Fruit fly (Drosophila melanogaster) whole organism, embryonic: ENCODE data around the gene Usp8.

Experiments
- CG10321 ChIP-seq: fragments of 200-800 bp; sonication (Bioruptor generic); IDR thresholded peaks from 2 replicates; pipeline ENCODE4 v1.3.6; 2022; ENCODE audit warnings: missing biosample characterization, missing genetic modification characterization
- CG10431 ChIP-seq: fragments of 200-800 bp; sonication (Bioruptor generic); optimal IDR thresholded peaks from 3 replicates; lab custom pipeline; 2018; ENCODE audit warnings: missing biosample characterization, mild to moderate bottlenecking, missing genetic modification characterization
- CG11723 ChIP-seq: fragments of 200-800 bp; sonication (Bioruptor generic); optimal IDR thresholded peaks from 2 replicates; lab custom pipeline; 2017; ENCODE audit warnings: missing biosample characterization, mild to moderate bottlenecking, missing genetic modification characterization
- CG12299 ChIP-seq: fragments of 200-800 bp; sonication (Bioruptor generic); optimal IDR thresholded peaks from 2 replicates; lab custom pipeline; 2018; ENCODE audit warnings: missing biosample characterization, mild to moderate bottlenecking, missing genetic modification characterization
- CG13775 ChIP-seq: fragments of 200-800 bp; sonication (Bioruptor generic); optimal IDR thresholded peaks from 3 replicates; lab custom pipeline; 2017; ENCODE audit warnings: missing biosample characterization, mild to moderate bottlenecking, missing genetic modification characterization
- CG18764 ChIP-seq: fragments of 200-800 bp; sonication (Bioruptor generic); optimal IDR thresholded peaks from 3 replicates; lab custom pipeline; 2016; ENCODE audit warnings: missing biosample characterization, missing genetic modification characterization
- CG2889 ChIP-seq: fragments of 200-800 bp; sonication (Bioruptor generic); IDR thresholded peaks from 3 replicates; pipeline ENCODE4 v1.3.6; 2022; ENCODE audit warnings: missing biosample characterization, missing genetic modification characterization
- CG31224 ChIP-seq: fragments of 200-800 bp; sonication (Bioruptor generic); IDR thresholded peaks from 2 replicates; pipeline ENCODE4 v1.3.6; 2022; ENCODE audit warnings: missing biosample characterization, missing genetic modification characterization
- CG32532 ChIP-seq: fragments of 200-800 bp; sonication (Bioruptor generic); IDR thresholded peaks from 2 replicates; pipeline ENCODE4 v1.3.6; 2022; ENCODE audit warnings: missing biosample characterization, missing genetic modification characterization
- CG32767 ChIP-seq: fragments of 200-800 bp; sonication (Bioruptor generic); IDR thresholded peaks from 2 replicates; pipeline ENCODE4 v1.3.6; 2022; ENCODE audit warnings: missing biosample characterization, missing genetic modification characterization
- CG33213 ChIP-seq: fragments of 200-800 bp; sonication (Bioruptor generic); optimal IDR thresholded peaks from 3 replicates; lab custom pipeline; 2016; ENCODE audit warnings: missing biosample characterization, missing genetic modification characterization
- CG34224 ChIP-seq: fragments of 200-800 bp; sonication (Bioruptor generic); IDR thresholded peaks from 3 replicates; pipeline ENCODE4 v1.3.6; 2022; ENCODE audit warnings: missing biosample characterization, missing genetic modification characterization; ENCODE audit not compliant: partially characterized antibody
- CG34376 ChIP-seq: fragments of 200-800 bp; sonication (Bioruptor generic); optimal IDR thresholded peaks from 2 replicates; lab custom pipeline; 2018; ENCODE audit warnings: missing biosample characterization, mild to moderate bottlenecking, missing genetic modification characterization
- CG4360 ChIP-seq: fragments of 200-800 bp; sonication (Bioruptor generic); IDR thresholded peaks from 2 replicates; pipeline ENCODE4 v1.3.6; 2022; ENCODE audit warnings: missing biosample characterization, missing genetic modification characterization
- CG43689 ChIP-seq: fragments of 200-800 bp; sonication (Bioruptor generic); IDR thresholded peaks from 2 replicates; pipeline ENCODE4 v1.3.6; 2022; ENCODE audit warnings: missing biosample characterization, missing genetic modification characterization
- CG6683 ChIP-seq: fragments of 200-800 bp; sonication (Bioruptor generic); optimal IDR thresholded peaks from 2 replicates; lab custom pipeline; 2017; ENCODE audit warnings: missing biosample characterization, mild to moderate bottlenecking, missing genetic modification characterization, missing genetic modification reagents
- CG7271 ChIP-seq: fragments of 200-800 bp; sonication (Bioruptor generic); optimal IDR thresholded peaks from 2 replicates; lab custom pipeline; 2018; ENCODE audit warnings: missing biosample characterization, mild to moderate bottlenecking, missing genetic modification characterization, moderate library complexity
- CG7357 ChIP-seq: fragments of 200-800 bp; sonication (Bioruptor generic); IDR thresholded peaks from 3 replicates; pipeline ENCODE4 v1.3.6; 2022; ENCODE audit warnings: missing biosample characterization, missing genetic modification characterization
- CG9215 ChIP-seq: fragments of 200-800 bp; sonication (Bioruptor generic); IDR thresholded peaks from 2 replicates; pipeline ENCODE4 v1.3.6; 2022; ENCODE audit warnings: missing biosample characterization, missing genetic modification characterization
- CHES-1-like ChIP-seq: fragments of 200-800 bp; sonication (Bioruptor generic); optimal IDR thresholded peaks from 2 replicates; lab custom pipeline; 2016; ENCODE audit warnings: missing biosample characterization, missing genetic modification characterization
- D19A ChIP-seq: fragments of 200-800 bp; optimal IDR thresholded peaks from 3 replicates; lab custom pipeline; 2019; ENCODE audit warnings: missing biosample characterization, mild to moderate bottlenecking, missing genetic modification characterization, moderate library complexity
- HmgZ ChIP-seq: fragments of 200-800 bp; sonication (Bioruptor generic); optimal IDR thresholded peaks from 2 replicates; lab custom pipeline; 2018; ENCODE audit warnings: missing biosample characterization, mild to moderate bottlenecking, missing genetic modification characterization
- Hmr ChIP-seq: fragments of 200-800 bp; sonication (Bioruptor generic); optimal IDR thresholded peaks from 3 replicates; lab custom pipeline; 2017; ENCODE audit warnings: mild to moderate bottlenecking, missing biosample characterization, missing genetic modification reagents, missing genetic modification characterization
- Max ChIP-seq: fragments of 200-800 bp; sonication (Bioruptor generic); optimal IDR thresholded peaks from 2 replicates; lab custom pipeline; 2016; ENCODE audit warnings: missing biosample characterization, mild to moderate bottlenecking, missing genetic modification characterization
- Nf-YA ChIP-seq: fragments of 200-800 bp; sonication (Bioruptor generic); IDR thresholded peaks from 2 replicates; pipeline ENCODE4 v1.3.6; 2022; ENCODE audit warnings: missing biosample characterization, missing genetic modification characterization
- Nf-YC ChIP-seq: fragments of 200-800 bp; optimal IDR thresholded peaks from 3 replicates; lab custom pipeline; 2019; ENCODE audit warnings: missing biosample characterization, mild to moderate bottlenecking, missing genetic modification characterization, moderate library complexity
- Ravus ChIP-seq: fragments of 200-800 bp; sonication (Bioruptor generic); IDR thresholded peaks from 2 replicates; pipeline ENCODE4 v1.3.6; 2022; ENCODE audit warnings: missing biosample characterization, missing genetic modification characterization
- bbx ChIP-seq: fragments of 200-800 bp; sonication (Bioruptor generic); IDR thresholded peaks from 2 replicates; pipeline ENCODE4 v1.3.6; 2022; ENCODE audit warnings: missing biosample characterization, missing genetic modification characterization; ENCODE audit not compliant: partially characterized antibody
- dati ChIP-seq: fragments of 200-800 bp; sonication (Bioruptor generic); IDR thresholded peaks from 2 replicates; pipeline ENCODE4 v1.3.6; 2022; ENCODE audit warnings: missing biosample characterization, missing genetic modification characterization
- disco-r ChIP-seq: fragments of 200-800 bp; sonication (Bioruptor generic); optimal IDR thresholded peaks from 2 replicates; lab custom pipeline; 2016; ENCODE audit warnings: missing biosample characterization, missing genetic modification characterization
- dmrt11E ChIP-seq: fragments of 200-800 bp; sonication (Bioruptor generic); optimal IDR thresholded peaks from 3 replicates; lab custom pipeline; 2018; ENCODE audit warnings: missing biosample characterization, mild to moderate bottlenecking, missing genetic modification characterization, moderate library complexity
- dpn ChIP-seq, 2 experiments: fragments of 200-800 bp; sonication (Bioruptor generic); optimal IDR thresholded peaks; 3 replicates each; lab custom pipeline; 2016; ENCODE audit warnings: missing biosample characterization in 2 of 2, missing genetic modification characterization in 2 of 2
- grn ChIP-seq: fragments of 200-800 bp; sonication (Bioruptor generic); optimal IDR thresholded peaks from 3 replicates; lab custom pipeline; 2017; ENCODE audit warnings: missing biosample characterization, missing genetic modification characterization
- hbn ChIP-seq: fragments of 200-800 bp; sonication (Bioruptor generic); IDR thresholded peaks from 2 replicates; pipeline ENCODE4 v1.3.6; 2022; ENCODE audit warnings: missing biosample characterization, missing genetic modification characterization; ENCODE audit not compliant: partially characterized antibody
- ken ChIP-seq: fragments of 200-800 bp; sonication (Bioruptor generic); IDR thresholded peaks from 3 replicates; pipeline ENCODE4 v1.3.6; 2022; ENCODE audit warnings: missing biosample characterization, missing genetic modification characterization
- knrl ChIP-seq: fragments of 200-800 bp; sonication (Bioruptor generic); IDR thresholded peaks from 3 replicates; pipeline ENCODE4 v1.3.6; 2022; ENCODE audit warnings: missing biosample characterization, missing genetic modification characterization; ENCODE audit not compliant: partially characterized antibody
- lola ChIP-seq, 3 experiments: fragments of >200 bp in 2 of 3; fragments of 200-800 bp in 1 of 3; sonication (Bioruptor generic) in 1 of 3; optimal IDR thresholded peaks; 2 replicates each; lab custom pipeline; 2017 to 2019; ENCODE audit warnings: missing biosample characterization in 3 of 3, missing genetic modification characterization in 3 of 3, mild to moderate bottlenecking in 1 of 3, moderate library complexity in 1 of 3
- org-1 ChIP-seq: fragments of 200-800 bp; sonication (Bioruptor generic); optimal IDR thresholded peaks from 2 replicates; lab custom pipeline; 2017; ENCODE audit warnings: missing biosample characterization, missing genetic modification characterization
- phol ChIP-seq: fragments of 200-800 bp; sonication (Bioruptor generic); optimal IDR thresholded peaks from 3 replicates; lab custom pipeline; 2018; ENCODE audit warnings: missing biosample characterization, mild to moderate bottlenecking, missing genetic modification characterization, moderate library complexity
- pita ChIP-seq: fragments of 200-800 bp; sonication (Bioruptor generic); optimal IDR thresholded peaks from 2 replicates; lab custom pipeline; 2017; ENCODE audit warnings: missing biosample characterization, mild to moderate bottlenecking, missing genetic modification characterization
- ro ChIP-seq: fragments of 200-800 bp; sonication (Bioruptor generic); IDR thresholded peaks from 2 replicates; pipeline ENCODE4 v1.3.6; 2022; ENCODE audit warnings: missing biosample characterization, missing genetic modification characterization
- sc ChIP-seq, 3 experiments: fragments of >200 bp in 2 of 3; fragments of 200-800 bp in 1 of 3; sonication (Bioruptor generic) in 1 of 3; optimal IDR thresholded peaks; 2 replicates in 2 of 3; 3 replicates in 1 of 3; lab custom pipeline; 2017; ENCODE audit warnings: mild to moderate bottlenecking in 1 of 3, missing biosample characterization in 1 of 3, missing genetic modification characterization in 1 of 3, missing genetic modification reagents in 1 of 3
- shn ChIP-seq: fragments of 200-800 bp; sonication (Bioruptor generic); optimal IDR thresholded peaks from 3 replicates; lab custom pipeline; 2016; ENCODE audit warnings: missing biosample characterization, missing genetic modification characterization
- slp2 ChIP-seq: fragments of 200-800 bp; sonication (Bioruptor generic); optimal IDR thresholded peaks from 2 replicates; lab custom pipeline; 2016; ENCODE audit warnings: missing biosample characterization, missing genetic modification characterization
- sug ChIP-seq: fragments of 200-800 bp; optimal IDR thresholded peaks from 2 replicates; lab custom pipeline; 2019; ENCODE audit warnings: missing biosample characterization, mild to moderate bottlenecking, missing genetic modification characterization, moderate library complexity
- tin ChIP-seq: fragments of 200-800 bp; sonication (Bioruptor generic); optimal IDR thresholded peaks from 3 replicates; lab custom pipeline; 2016; ENCODE audit warnings: missing biosample characterization, missing genetic modification characterization
- twi ChIP-seq: fragments of 200-800 bp; optimal IDR thresholded peaks from 2 replicates; lab custom pipeline; 2019; ENCODE audit warnings: missing biosample characterization, mild to moderate bottlenecking, missing genetic modification characterization, moderate library complexity
- usp ChIP-seq: fragments of >200 bp; optimal IDR thresholded peaks from 2 replicates; lab custom pipeline; 2017; ENCODE audit warnings: missing biosample characterization, missing genetic modification characterization
- zf30C ChIP-seq: fragments of 200-800 bp; sonication (Bioruptor generic); optimal IDR thresholded peaks from 3 replicates; lab custom pipeline; 2018; ENCODE audit warnings: missing biosample characterization, mild to moderate bottlenecking, missing genetic modification characterization

The Usp8 gene

dm6 chr3R:21107907-21108591 lies 26.0 kb upstream of the Usp8 start, which contains the start of the genes Sec15 and rtet (continued):
- TF ChIP-seq CG4360 (GFP tag; lab: Robert Waterston, UW) (no peak), dati (no peak), Nf-YA (GFP tag; lab: Robert Waterston, UW) (no peak), CG43689 (GFP tag; lab: Robert Waterston, UW) (no peak), ken (GFP tag; lab: Robert Waterston, UW) (peak; percentile 75), sug (tag; lab: Kevin White, UChicago) (peak; percentile 54), CG10321 (GFP tag; lab: Robert Waterston, UW) (no peak), CG34224 (GFP tag; lab: Robert Waterston, UW) (peak; percentile 63; the same call in 2 of the 3 replicates), HmgZ (tag; lab: Kevin White, UChicago) (peak; percentile 64), disco-r (GFP tag; lab: Kevin White, UChicago) (no peak), Max (GFP tag; lab: Kevin White, UChicago) (peak; percentile 52), CG9215 (GFP tag; lab: Robert Waterston, UW) (no peak), org-1 (GFP tag; lab: Kevin White, UChicago) (no peak), knrl (GFP tag; lab: Robert Waterston, UW) (peak; percentile 73; the same call in 2 of the 3 replicates), CG32532 (GFP tag; lab: Robert Waterston, UW) (peak; percentile 67; the same call in 1 of the 2 replicates), bbx (GFP tag; lab: Robert Waterston, UW) (peak; percentile 60), sc (optimal IDR thresholded peaks at IDR 0.05; lab: Kevin White, UChicago) (no peak), sc (GFP tag; optimal IDR thresholded peaks at IDR 0.05; lab: Kevin White, UChicago) (peak; percentile 5), CG11723 (GFP tag; lab: Kevin White, UChicago) (peak; percentile 60), dmrt11E (tag; lab: Kevin White, UChicago) (peak; percentile 76), D19A (tag; lab: Kevin White, UChicago) (no peak), CG13775 (GFP tag; lab: Kevin White, UChicago) (peak; percentile 88), CG34376 (GFP tag; lab: Kevin White, UChicago) (peak; percentile 53), phol (tag; lab: Kevin White, UChicago) (peak; percentile 91), CG12299 (no peak), CG18764 (peak; percentile 78), twi (tag; lab: Kevin White, UChicago) (peak; percentile 47), CHES-1-like (peak; percentile 56), hbn (GFP tag; lab: Robert Waterston, UW) (0 out of 2 replicates have a peak, but pooled peaks have one; percentile 26), dpn (GFP tag; optimal IDR thresholded peaks at IDR 0.05; lab: Kevin White, UChicago) (peak in 1 of 2 experiments; percentile 72), shn (GFP tag; lab: Kevin White, UChicago) (no peak), pita (GFP tag; lab: Kevin White, UChicago) (no peak), CG7357 (GFP tag; lab: Robert Waterston, UW) (no peak), usp (GFP tag; lab: Kevin White, UChicago) (no peak), Hmr (peak; percentile 46), tin (GFP tag; lab: Kevin White, UChicago) (peak; percentile 61), lola (GFP tag; optimal IDR thresholded peaks at IDR 0.05; lab: Kevin White, UChicago) (peak in 1 of 3 experiments; percentile 78), slp2 (GFP tag; lab: Kevin White, UChicago) (peak; percentile 25), CG7271 (tag; lab: Kevin White, UChicago) (no peak), CG10431 (GFP tag; lab: Kevin White, UChicago) (no peak), ro (GFP tag; lab: Robert Waterston, UW) (no peak), zf30C (GFP tag; lab: Kevin White, UChicago) (no peak), grn (GFP tag; lab: Kevin White, UChicago) (no peak), CG32767 (GFP tag; lab: Robert Waterston, UW) (no peak), Nf-YC (peak; percentile 58), CG31224 (GFP tag; lab: Robert Waterston, UW) (no peak), CG2889 (peak; percentile 42; the same call in 1 of the 3 replicates), Ravus (GFP tag; lab: Robert Waterston, UW) (no peak), CG33213 (GFP tag; lab: Kevin White, UChicago) (no peak), CG6683 (GFP tag; lab: Kevin White, UChicago) (peak; percentile 2)
